Fruit fly (Drosophila melanogaster): ENCODE data around the gene Atu.

Atu gene

dm6 chr3R:5659829-5660197, 46.7 kb downstream of the Atu start, which contains the start of gene CG2182:
CG2182 (minus strand) TSS chr3R:5659912.
- TF ChIP-seq dac (GFP tag; optimal IDR thresholded peaks at IDR 0.05) = no peak
- TF ChIP-seq CG31627 (GFP tag; optimal IDR thresholded peaks at IDR 0.05) = peak; percentile 22
- TF ChIP-seq CG9139 (GFP tag; optimal IDR thresholded peaks at IDR 0.05) = no peak
- TF ChIP-seq CG34406 (GFP tag; optimal IDR thresholded peaks at IDR 0.05) = no peak
- no peak for TF ChIP-seq Smox (GFP tag; optimal IDR thresholded peaks at IDR 0.05)
- TF ChIP-seq Sox102F (GFP tag; optimal IDR thresholded peaks at IDR 0.05) = no peak
- TF ChIP-seq fd59A (GFP tag; optimal IDR thresholded peaks at IDR 0.05) = no peak
- peak; percentile 18 for TF ChIP-seq dsx (GFP tag; optimal IDR thresholded peaks at IDR 0.05; ENCODE audit: poor library complexity, severe bottlenecking)
- no peak for TF ChIP-seq net (GFP tag; optimal IDR thresholded peaks at IDR 0.05)
- no peak for TF ChIP-seq CG32006 (GFP tag; optimal IDR thresholded peaks at IDR 0.05)
- TF ChIP-seq spab (GFP tag; optimal IDR thresholded peaks at IDR 0.05) = no peak
- TF ChIP-seq lz (GFP tag; optimal IDR thresholded peaks at IDR 0.05) = peak; percentile 36
- no peak for TF ChIP-seq acj6 (GFP tag; optimal IDR thresholded peaks at IDR 0.05)
- no peak for TF ChIP-seq Gug (GFP tag; IDR thresholded peaks at IDR 0.05)
- no peak for TF ChIP-seq Lpt (GFP tag; optimal IDR thresholded peaks at IDR 0.05)
- no peak for TF ChIP-seq achi (GFP tag; optimal IDR thresholded peaks at IDR 0.05)
- TF ChIP-seq CG16779 (tag; optimal IDR thresholded peaks at IDR 0.05) = no peak
- no peak for TF ChIP-seq pdm3 (GFP tag; optimal IDR thresholded peaks at IDR 0.05)
- TF ChIP-seq eg (GFP tag; IDR thresholded peaks at IDR 0.05) = no peak
- no peak for TF ChIP-seq CG1621 (tag; optimal IDR thresholded peaks at IDR 0.05)

dm6 chr3R:5660198-5660893, 47.2 kb downstream of the Atu start, which contains the start of gene Wdr33:
Wdr33 (plus strand) TSS chr3R:5660635.
- no peak for TF ChIP-seq eg (GFP tag; IDR thresholded peaks at IDR 0.05)
- TF ChIP-seq CG15336 (GFP tag; IDR thresholded peaks at IDR 0.05) = no peak
- TF ChIP-seq Hr39 (GFP tag; optimal IDR thresholded peaks at IDR 0.05) = peak; percentile 33
- no peak for TF ChIP-seq net (GFP tag; optimal IDR thresholded peaks at IDR 0.05)
- peak; percentile 9 for TF ChIP-seq Eip78C (GFP tag)
- TF ChIP-seq CG11902 (GFP tag; optimal IDR thresholded peaks at IDR 0.05) = peak; percentile 48
- TF ChIP-seq Hr38 (GFP tag; optimal IDR thresholded peaks at IDR 0.05) = no peak
- no peak for TF ChIP-seq CG6792 (GFP tag; optimal IDR thresholded peaks at IDR 0.05)
- no peak for TF ChIP-seq CG9139 (GFP tag; optimal IDR thresholded peaks at IDR 0.05)
- peak; percentile 24 for TF ChIP-seq lz (GFP tag; optimal IDR thresholded peaks at IDR 0.05)
- TF ChIP-seq dac (GFP tag; optimal IDR thresholded peaks at IDR 0.05) = no peak
- TF ChIP-seq dsx (GFP tag; optimal IDR thresholded peaks at IDR 0.05; ENCODE audit: poor library complexity, severe bottlenecking) = no peak
- peak; percentile 68 for TF ChIP-seq svp (GFP tag)
- TF ChIP-seq Met (GFP tag; optimal IDR thresholded peaks at IDR 0.05) = peak; percentile 28
- TF ChIP-seq CG32006 (GFP tag; optimal IDR thresholded peaks at IDR 0.05) = peak; percentile 60
- TF ChIP-seq CG3919 (GFP tag; optimal IDR thresholded peaks at IDR 0.05) = no peak
- TF ChIP-seq vri (GFP tag; optimal IDR thresholded peaks at IDR 0.05) = no peak
- TF ChIP-seq CG10669 (GFP tag; optimal IDR thresholded peaks at IDR 0.05) = peak; percentile 41
- no peak for TF ChIP-seq fd59A (GFP tag; optimal IDR thresholded peaks at IDR 0.05)
- peak; percentile 36 for TF ChIP-seq cyc (GFP tag; optimal IDR thresholded peaks at IDR 0.05)
- peak; percentile 50; the same call in 2 of the 3 replicates for TF ChIP-seq CG6163 (GFP tag; IDR thresholded peaks at IDR 0.05)
- TF ChIP-seq fkh (GFP tag; optimal IDR thresholded peaks at IDR 0.05) = peak; percentile 32
- peak; percentile 45 for TF ChIP-seq Hr4 (GFP tag; optimal IDR thresholded peaks at IDR 0.05)
- TF ChIP-seq Blimp-1 (GFP tag; optimal IDR thresholded peaks at IDR 0.05) = no peak
- TF ChIP-seq CG3032 (tag; optimal IDR thresholded peaks at IDR 0.05) = peak; percentile 19
- TF ChIP-seq CG34406 (GFP tag; optimal IDR thresholded peaks at IDR 0.05) = peak; percentile 3
- no peak for TF ChIP-seq OdsH (GFP tag; optimal IDR thresholded peaks at IDR 0.05)
- TF ChIP-seq CG11294 (GFP tag; IDR thresholded peaks at IDR 0.05) = no peak; the same call in 1 of the 2 replicates
- no peak for TF ChIP-seq CG31627 (GFP tag; optimal IDR thresholded peaks at IDR 0.05)
- TF ChIP-seq CG8319 (GFP tag; optimal IDR thresholded peaks at IDR 0.05) = peak; percentile 6
- TF ChIP-seq CG8119 (GFP tag; IDR thresholded peaks at IDR 0.05) = no peak
- TF ChIP-seq esn (GFP tag; optimal IDR thresholded peaks at IDR 0.05) = peak; percentile 40
- TF ChIP-seq Sox14 (GFP tag; optimal IDR thresholded peaks at IDR 0.05) = no peak
- TF ChIP-seq CG7368 (GFP tag; optimal IDR thresholded peaks at IDR 0.05) = no peak
- peak; percentile 26 for TF ChIP-seq CG11762 (GFP tag; optimal IDR thresholded peaks at IDR 0.05; ENCODE audit: insufficient read depth)
- no peak for TF ChIP-seq CG6854 (GFP tag; optimal IDR thresholded peaks at IDR 0.05)
- TF ChIP-seq Eip75B (GFP tag; optimal IDR thresholded peaks at IDR 0.05) = peak; percentile 4
- TF ChIP-seq Sox15 (GFP tag; optimal IDR thresholded peaks at IDR 0.05) = peak; percentile 45
- peak; percentile 35 for TF ChIP-seq achi (GFP tag; optimal IDR thresholded peaks at IDR 0.05)
- TF ChIP-seq acj6 (GFP tag; optimal IDR thresholded peaks at IDR 0.05) = peak; percentile 54
- TF ChIP-seq Smox (GFP tag; optimal IDR thresholded peaks at IDR 0.05) = peak; percentile 31
